Worm (Caenorhabditis elegans) whole organism, L4 larva: ENCODE data around the gene Y51H4A.8.

Experiments
- F10B5.3 ChIP-seq: sonication (generic microtip); optimal IDR thresholded peaks from 2 replicates; lab custom pipeline; 2016; ENCODE audit warnings: mild to moderate bottlenecking, missing genetic modification characterization, missing compliant biosample characterization
- dve-1 ChIP-seq: sonication (generic microtip); optimal IDR thresholded peaks from 2 replicates; lab custom pipeline; 2017; ENCODE audit warnings: antibody characterized with exemption, mild to moderate bottlenecking, missing genetic modification characterization, missing compliant biosample characterization; ENCODE audit not compliant: insufficient read depth
- nhr-237 ChIP-seq: sonication (generic microtip); optimal IDR thresholded peaks from 2 replicates; lab custom pipeline; 2017; ENCODE audit warnings: missing biosample characterization, missing genetic modification characterization
- snpc-4 ChIP-seq: fragments of 150-350 bp; optimal IDR thresholded peaks from 2 replicates; lab custom pipeline; 2014; ENCODE audit warnings: missing biosample characterization, missing genetic modification characterization
- zag-1 ChIP-seq: fragments of 150-350 bp; optimal IDR thresholded peaks from 2 replicates; lab custom pipeline; 2014; ENCODE audit warnings: missing biosample characterization, missing genetic modification characterization

DNA sequence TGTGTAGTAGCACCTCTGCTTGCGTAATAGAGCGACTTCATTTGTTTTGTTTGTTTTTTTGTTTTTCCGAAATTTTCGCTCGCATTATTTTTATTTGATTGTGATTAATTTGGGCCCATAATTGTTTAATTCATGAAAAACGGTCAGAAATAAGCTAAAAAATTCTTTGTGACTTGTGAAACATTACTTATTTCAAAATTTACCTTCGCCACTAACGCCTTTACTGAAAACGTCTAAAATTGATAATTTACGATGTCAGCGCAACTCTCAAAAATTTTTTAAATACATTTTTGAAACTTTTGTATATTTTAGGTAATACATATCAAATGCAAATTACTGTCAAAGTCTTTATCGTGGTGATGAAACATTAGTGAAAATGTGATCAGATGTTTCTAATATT is 17.4 kb downstream of the Y51H4A.8 start:
- TF ChIP-seq zag-1 (tag; lab: Kevin White, UChicago) (no peak), F10B5.3 (tag; lab: Kevin White, UChicago) (no peak), dve-1 (no peak), snpc-4 (tag; lab: Kevin White, UChicago) (no peak), nhr-237 (tag; lab: Kevin White, UChicago) (no peak)
